Worm (Caenorhabditis elegans) whole organism, young adult: ENCODE data around the gene nhr-36.

Source experiments
- B0261.1 ChIP-seq: sonication (generic microtip); optimal IDR thresholded peaks from 2 replicates; lab custom pipeline; 2016; ENCODE audit warnings: mild to moderate bottlenecking, missing genetic modification characterization, moderate library complexity, missing compliant biosample characterization
- C06A6.2 ChIP-seq: fragments of 200-800 bp; sonication (Bioruptor generic); conservative IDR thresholded peaks from 2 replicates; pipeline ENCODE4 v1.3.6; 2022; ENCODE audit warnings: missing genetic modification characterization, missing compliant biosample characterization
- C17E4.6 ChIP-seq: fragments of 200-800 bp; sonication (Bioruptor generic); IDR thresholded peaks from 2 replicates; pipeline ENCODE4 v1.3.6; 2022; ENCODE audit warnings: missing genetic modification reagents, missing genetic modification characterization, missing compliant biosample characterization
- F10E7.11 ChIP-seq: sonication (generic microtip); optimal IDR thresholded peaks from 2 replicates; lab custom pipeline; 2017; ENCODE audit warnings: mild to moderate bottlenecking, missing genetic modification characterization, moderate library complexity, missing compliant biosample characterization
- F22D6.2 ChIP-seq: sonication (generic microtip); optimal IDR thresholded peaks from 2 replicates; lab custom pipeline; 2016; ENCODE audit warnings: mild to moderate bottlenecking, missing genetic modification characterization, missing compliant biosample characterization
- F52B5.7 ChIP-seq: sonication (generic microtip); optimal IDR thresholded peaks from 2 replicates; lab custom pipeline; 2016; ENCODE audit warnings: mild to moderate bottlenecking, missing genetic modification characterization, missing compliant biosample characterization
- F55B11.4 ChIP-seq: sonication (generic microtip); optimal IDR thresholded peaks from 2 replicates; lab custom pipeline; 2016; ENCODE audit warnings: missing compliant biosample characterization, missing genetic modification characterization, borderline replicate concordance; ENCODE audit not compliant: insufficient read depth
- F57C9.4 ChIP-seq: sonication (generic microtip); optimal IDR thresholded peaks from 2 replicates; lab custom pipeline; 2017; ENCODE audit warnings: mild to moderate bottlenecking, missing genetic modification characterization, missing compliant biosample characterization
- K11D2.4 ChIP-seq: fragments of 200-800 bp; sonication (Bioruptor generic); IDR thresholded peaks from 2 replicates; pipeline ENCODE4 v1.3.6; 2022; ENCODE audit warnings: missing genetic modification reagents, missing genetic modification characterization, missing compliant biosample characterization
- K12H6.12 ChIP-seq: fragments of 200-800 bp; sonication (Bioruptor generic); optimal IDR thresholded peaks from 2 replicates; lab custom pipeline; 2018; ENCODE audit warnings: mild to moderate bottlenecking, missing genetic modification characterization, missing compliant biosample characterization
- Y79H2A.3 ChIP-seq: fragments of 200-800 bp; sonication (Bioruptor generic); conservative IDR thresholded peaks from 2 replicates; pipeline ENCODE4 v1.3.6; 2022; ENCODE audit warnings: missing genetic modification reagents, missing genetic modification characterization, missing compliant biosample characterization
- ZK185.1 ChIP-seq: sonication (generic microtip); optimal IDR thresholded peaks from 2 replicates; lab custom pipeline; 2016; ENCODE audit warnings: mild to moderate bottlenecking, missing genetic modification characterization, missing compliant biosample characterization; ENCODE audit not compliant: poor library complexity, severe bottlenecking
- akir-1 ChIP-seq: fragments of 200-800 bp; sonication (Bioruptor generic); optimal IDR thresholded peaks from 2 replicates; lab custom pipeline; 2018; ENCODE audit warnings: mild to moderate bottlenecking, missing genetic modification characterization, moderate library complexity, missing compliant biosample characterization
- attf-5 ChIP-seq: fragments of 200-800 bp; sonication (Bioruptor generic); optimal IDR thresholded peaks from 2 replicates; lab custom pipeline; 2018; ENCODE audit warnings: mild to moderate bottlenecking, missing genetic modification characterization, missing compliant biosample characterization
- cebp-1 ChIP-seq, 2 experiments: fragments of 200-800 bp in 1 of 2; sonication (Bioruptor generic) in 1 of 2; sonication (generic microtip) in 1 of 2; IDR thresholded peaks in 1 of 2; optimal IDR thresholded peaks in 1 of 2; 2 replicates each; pipeline versions ENCODE4 v1.3.6 to Lab custom; 2017 to 2022; ENCODE audit warnings: missing compliant biosample characterization in 2 of 2, missing genetic modification characterization in 2 of 2, mild to moderate bottlenecking in 1 of 2, missing genetic modification reagents in 1 of 2, moderate library complexity in 1 of 2
- ceh-27 ChIP-seq: fragments of 200-800 bp; sonication (Bioruptor generic); optimal IDR thresholded peaks from 2 replicates; lab custom pipeline; 2018; ENCODE audit warnings: mild to moderate bottlenecking, missing genetic modification characterization, moderate library complexity, missing compliant biosample characterization
- die-1 ChIP-seq: sonication (generic microtip); optimal IDR thresholded peaks from 2 replicates; lab custom pipeline; 2016; ENCODE audit warnings: missing genotype, mild to moderate bottlenecking, missing genetic modification characterization, missing compliant biosample characterization
- dox-1 ChIP-seq: fragments of 200-800 bp; sonication (Bioruptor generic); IDR thresholded peaks from 2 replicates; pipeline ENCODE4 v1.3.6; 2022; ENCODE audit warnings: missing genetic modification reagents, missing genetic modification characterization, missing compliant biosample characterization
- egl-18 ChIP-seq: fragments of 200-800 bp; sonication (Bioruptor generic); IDR thresholded peaks from 2 replicates; pipeline ENCODE4 v1.3.6; 2022; ENCODE audit warnings: missing genetic modification reagents, missing genetic modification characterization, missing compliant biosample characterization
- egrh-3 ChIP-seq: fragments of 200-800 bp; sonication (Bioruptor generic); IDR thresholded peaks from 2 replicates; pipeline ENCODE4 v1.3.6; 2022; ENCODE audit warnings: missing genetic modification reagents, missing genetic modification characterization, missing compliant biosample characterization
- ekl-4 ChIP-seq: fragments of 200-800 bp; sonication (Bioruptor generic); IDR thresholded peaks from 2 replicates; pipeline ENCODE4 v1.3.6; 2022; ENCODE audit warnings: missing genetic modification reagents, missing genetic modification characterization, missing compliant biosample characterization
- fkh-3 ChIP-seq: sonication (generic microtip); optimal IDR thresholded peaks from 2 replicates; lab custom pipeline; 2016; ENCODE audit warnings: mild to moderate bottlenecking, missing genetic modification characterization, missing compliant biosample characterization
- hmg-20 ChIP-seq: fragments of 200-800 bp; sonication (Bioruptor generic); IDR thresholded peaks from 2 replicates; pipeline ENCODE4 v1.3.6; 2022; ENCODE audit warnings: missing genetic modification reagents, missing genetic modification characterization, missing compliant biosample characterization
- hsf-1 ChIP-seq: fragments of 200-800 bp; sonication (Bioruptor generic); IDR thresholded peaks from 2 replicates; pipeline ENCODE4 v1.3.6; 2022; ENCODE audit warnings: missing genetic modification reagents, missing genetic modification characterization, missing compliant biosample characterization
- let-607 ChIP-seq, 2 experiments: fragments of 200-800 bp in 1 of 2; sonication (Bioruptor generic) in 1 of 2; sonication (generic microtip) in 1 of 2; optimal IDR thresholded peaks; 2 replicates each; lab custom pipeline; 2016 to 2018; ENCODE audit warnings: mild to moderate bottlenecking in 2 of 2, missing compliant biosample characterization in 2 of 2, missing genetic modification characterization in 2 of 2, moderate library complexity in 2 of 2, missing genotype in 1 of 2
- lir-1 ChIP-seq: fragments of 200-800 bp; sonication (Bioruptor generic); conservative IDR thresholded peaks from 2 replicates; pipeline ENCODE4 v1.3.6; 2022; ENCODE audit warnings: missing genetic modification reagents, missing genetic modification characterization, missing compliant biosample characterization
- lsy-27 ChIP-seq: sonication (generic microtip); optimal IDR thresholded peaks from 2 replicates; lab custom pipeline; 2017; ENCODE audit warnings: missing genetic modification characterization, mild to moderate bottlenecking, missing compliant biosample characterization, antibody characterized with exemption, missing genotype, borderline replicate concordance; ENCODE audit not compliant: insufficient read depth
- madf-3 ChIP-seq: fragments of 200-800 bp; sonication (Bioruptor generic); IDR thresholded peaks from 2 replicates; pipeline ENCODE4 v1.3.6; 2022; ENCODE audit warnings: missing genetic modification reagents, missing genetic modification characterization, missing compliant biosample characterization
- madf-6 ChIP-seq: fragments of 200-800 bp; sonication (Bioruptor generic); IDR thresholded peaks from 2 replicates; pipeline ENCODE4 v1.3.6; 2022; ENCODE audit warnings: missing genetic modification reagents, missing genetic modification characterization, missing compliant biosample characterization
- mcd-1 ChIP-seq: fragments of 200-800 bp; sonication (Bioruptor generic); IDR thresholded peaks from 2 replicates; pipeline ENCODE4 v1.3.6; 2022; ENCODE audit warnings: missing genetic modification reagents, missing genetic modification characterization, missing compliant biosample characterization
- mxl-1 ChIP-seq: sonication (generic microtip); optimal IDR thresholded peaks from 2 replicates; lab custom pipeline; 2016; ENCODE audit warnings: missing genetic modification characterization, missing compliant biosample characterization
- nfyb-1 ChIP-seq: fragments of 200-800 bp; sonication (Bioruptor generic); IDR thresholded peaks from 2 replicates; pipeline ENCODE4 v1.3.6; 2022; ENCODE audit warnings: missing genetic modification reagents, missing genetic modification characterization, missing compliant biosample characterization
- nhr-179 ChIP-seq: sonication (generic microtip); optimal IDR thresholded peaks from 2 replicates; lab custom pipeline; 2016; ENCODE audit warnings: mild to moderate bottlenecking, missing genetic modification characterization, missing compliant biosample characterization
- nhr-80 ChIP-seq: sonication (generic microtip); optimal IDR thresholded peaks from 2 replicates; lab custom pipeline; 2016; ENCODE audit warnings: missing genetic modification characterization, missing compliant biosample characterization
- pha-4 ChIP-seq: fragments of 150-350 bp; sonication (generic microtip); optimal IDR thresholded peaks from 2 replicates; lab custom pipeline; 2014; ENCODE audit warnings: missing biosample characterization, missing genetic modification reagents, missing genetic modification characterization
- rcor-1 ChIP-seq: fragments of 200-800 bp; sonication (Bioruptor generic); IDR thresholded peaks from 2 replicates; pipeline ENCODE4 v1.3.6; 2022; ENCODE audit warnings: missing genetic modification reagents, missing genetic modification characterization, missing compliant biosample characterization
- rec-8 ChIP-seq, 2 experiments: sonication (generic microtip); optimal IDR thresholded peaks; 2 replicates each; lab custom pipeline; 2016; ENCODE audit warnings: mild to moderate bottlenecking in 2 of 2, missing genetic modification characterization in 2 of 2, missing genetic modification reagents in 2 of 2, missing genotype in 2 of 2, missing biosample characterization in 1 of 2, missing compliant biosample characterization in 1 of 2, moderate library complexity in 1 of 2
- rpc-1 ChIP-seq, 2 experiments: fragments of 150-350 bp in 1 of 2; sonication (generic microtip) in 1 of 2; optimal IDR thresholded peaks; 2 replicates each; lab custom pipeline; 2014 to 2018; ENCODE audit warnings: missing biosample characterization in 1 of 2, missing genetic modification characterization in 1 of 2, missing genetic modification reagents in 1 of 2, missing genotype in 1 of 2
- sdz-38 ChIP-seq: sonication (generic microtip); optimal IDR thresholded peaks from 2 replicates; lab custom pipeline; 2016; ENCODE audit warnings: missing genotype, missing genetic modification characterization, missing compliant biosample characterization
- ztf-25 ChIP-seq: fragments of 200-800 bp; sonication (Bioruptor generic); IDR thresholded peaks from 2 replicates; pipeline ENCODE4 v1.3.6; 2022; ENCODE audit warnings: missing genetic modification reagents, missing genetic modification characterization, missing compliant biosample characterization
- ztf-26 ChIP-seq: sonication (generic microtip); optimal IDR thresholded peaks from 2 replicates; lab custom pipeline; 2017; ENCODE audit warnings: missing genetic modification characterization, missing compliant biosample characterization

The nhr-36 gene

DNA sequence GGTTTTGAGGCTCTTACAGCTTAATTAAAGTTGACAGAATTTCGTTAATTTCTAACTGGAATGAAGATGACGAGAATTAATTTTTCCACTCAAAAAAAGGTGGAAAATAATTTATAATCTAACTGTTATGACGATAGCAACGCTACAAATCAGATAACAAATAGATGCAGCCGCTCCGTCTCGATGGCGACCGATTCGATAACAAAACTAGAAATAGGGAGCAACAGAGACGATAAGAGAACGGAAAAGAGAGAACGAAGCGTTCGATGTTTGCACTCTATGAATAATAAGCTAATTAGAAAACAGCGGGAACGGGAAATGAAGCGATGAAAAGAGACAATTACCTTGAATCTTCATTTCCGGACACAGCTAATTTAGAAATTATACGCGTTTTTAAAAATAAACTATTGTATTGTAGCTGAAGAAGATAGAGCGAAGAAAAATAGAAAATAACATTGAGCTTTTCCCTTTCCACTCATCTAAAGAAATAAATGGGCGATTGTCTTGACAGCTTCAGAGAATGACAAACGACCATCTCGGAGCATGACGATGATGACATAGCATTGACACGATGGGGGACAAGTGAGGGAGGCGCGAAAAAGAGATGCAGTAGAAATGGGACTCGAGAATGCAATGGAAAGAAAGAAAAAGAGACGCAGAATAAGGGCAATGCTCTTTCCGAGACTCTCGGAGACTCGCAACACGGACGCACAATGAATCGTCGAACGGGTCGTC lies 42.6 kb downstream of the nhr-36 start:
- TF ChIP-seq ztf-25 (GFP tag; lab: Robert Waterston, UW), result no peak
- TF ChIP-seq K12H6.12 (tag; lab: Kevin White, UChicago), result peak; percentile 10
- no peak for TF ChIP-seq pha-4
- TF ChIP-seq ztf-26 (tag; lab: Kevin White, UChicago), result no peak
- no peak for TF ChIP-seq mxl-1 (tag; lab: Kevin White, UChicago)
- TF ChIP-seq rcor-1 (GFP tag; lab: Robert Waterston, UW), result no peak
- no peak for TF ChIP-seq egl-18 (GFP tag; lab: Robert Waterston, UW)
- TF ChIP-seq nhr-80 (tag; lab: Kevin White, UChicago), result peak; percentile 88

DNA sequence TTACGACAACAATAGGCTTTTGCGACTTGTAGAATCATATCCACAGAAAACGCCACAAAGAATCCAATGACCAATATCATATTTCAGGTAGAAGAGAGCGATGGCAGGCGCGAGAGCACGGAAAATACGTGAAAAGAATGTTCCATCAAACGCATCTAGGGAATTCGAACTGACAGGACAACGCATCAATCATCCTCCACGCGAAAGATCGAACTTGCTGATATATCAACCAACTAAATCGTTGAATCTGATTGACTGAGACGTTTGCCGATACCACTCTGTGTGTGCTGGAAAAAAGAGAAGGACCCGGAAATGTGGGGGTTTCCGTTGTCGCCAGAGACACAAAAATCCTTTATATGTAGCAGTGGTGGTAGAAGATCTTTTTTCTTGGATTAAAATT lies 43.2 kb downstream of the nhr-36 start:
- TF ChIP-seq F10E7.11 (tag; lab: Kevin White, UChicago) (no peak), C17E4.6 (GFP tag; lab: Robert Waterston, UW) (no peak), die-1 (tag; lab: Kevin White, UChicago) (no peak), lir-1 (no peak), rec-8 (tag; optimal IDR thresholded peaks at IDR 0.05; lab: Kevin White, UChicago) (no peak), madf-6 (GFP tag; lab: Robert Waterston, UW) (0 out of 2 replicates have a peak, but pooled peaks have one; percentile 24)

ce11 chrV:9217158-9217557 lies 44.2 kb downstream of the nhr-36 start, which contains the start of gene pacs-1:
pacs-1 (minus strand) TSS chrV:9217258.
- no peak for TF ChIP-seq nfyb-1 (GFP tag; lab: Robert Waterston, UW)
- TF ChIP-seq sdz-38 (tag; lab: Kevin White, UChicago), result no peak
- no peak for TF ChIP-seq fkh-3
- TF ChIP-seq F52B5.7, result no peak
- TF ChIP-seq rec-8 (tag; optimal IDR thresholded peaks at IDR 0.05; lab: Kevin White, UChicago), result no peak
- no peak for TF ChIP-seq madf-3 (GFP tag; lab: Robert Waterston, UW)
- no peak for TF ChIP-seq rcor-1 (GFP tag; lab: Robert Waterston, UW)
- TF ChIP-seq akir-1 (GFP tag; lab: Kevin White, UChicago), result no peak
- no peak for TF ChIP-seq ekl-4
- no peak for TF ChIP-seq hsf-1 (GFP tag; lab: Robert Waterston, UW)
- TF ChIP-seq C17E4.6 (GFP tag; lab: Robert Waterston, UW), result no peak
- TF ChIP-seq K11D2.4 (GFP tag; lab: Robert Waterston, UW), result no peak
- no peak for TF ChIP-seq rpc-1 (optimal IDR thresholded peaks at IDR 0.05; lab: Kevin White, UChicago)
- TF ChIP-seq rpc-1 (tag; optimal IDR thresholded peaks at IDR 0.05; lab: Kevin White, UChicago), result no peak
- TF ChIP-seq Y79H2A.3, result no peak
- no peak for TF ChIP-seq nhr-179 (tag; lab: Kevin White, UChicago)
- no peak for TF ChIP-seq F55B11.4

- TF ChIP-seq F52B5.7, result no peak
- no peak for TF ChIP-seq egrh-3
- TF ChIP-seq B0261.1 (tag; lab: Kevin White, UChicago), result no peak
- no peak for TF ChIP-seq ZK185.1 (tag; lab: Kevin White, UChicago)
- no peak for TF ChIP-seq hmg-20 (GFP tag; lab: Robert Waterston, UW)
Observed at ce11 chrV:9213554-9213953, 47.8 kb downstream of the nhr-36 start, which contains the start of gene mdt-27. mdt-27 (minus strand) TSS chrV:9213654.

- peak; percentile 48; the same call in 1 of the 2 replicates for TF ChIP-seq mcd-1 (GFP tag; lab: Robert Waterston, UW)
- TF ChIP-seq C06A6.2, result no peak
- peak; percentile 87 for TF ChIP-seq attf-5
- no peak for TF ChIP-seq lsy-27 (tag; lab: Kevin White, UChicago)
- no peak for TF ChIP-seq F22D6.2 (tag; lab: Kevin White, UChicago)
- peak; percentile 7 for TF ChIP-seq ceh-27 (GFP tag; lab: Kevin White, UChicago)
- no peak for TF ChIP-seq cebp-1 (GFP tag; IDR thresholded peaks at IDR 0.05; lab: Robert Waterston, UW)
- TF ChIP-seq cebp-1 (tag; optimal IDR thresholded peaks at IDR 0.05; lab: Kevin White, UChicago), result peak; percentile 22
- peak in 1 of 2 experiments; percentile 59 for TF ChIP-seq let-607 (tag; optimal IDR thresholded peaks at IDR 0.05; lab: Kevin White, UChicago)
- peak; percentile 47; the same call in 1 of the 2 replicates for TF ChIP-seq dox-1
- TF ChIP-seq F57C9.4 (tag; lab: Kevin White, UChicago), result no peak
Observed at ce11 chrV:9212499-9212898, 48.9 kb downstream of the nhr-36 start.
